Fruit fly (Drosophila melanogaster): ENCODE data around the gene CG34451.

dm6 chr3L:15729306-15730006 is 37.6 kb upstream of the CG34451 start:
- TF ChIP-seq usp (GFP tag; optimal IDR thresholded peaks at IDR 0.05) = no peak
- TF ChIP-seq psq (optimal IDR thresholded peaks at IDR 0.05) = no peak

All from whole organism.